Fruit fly (Drosophila melanogaster): ENCODE measurements around the gene CG15498.
A peak's percentile ranks its signal among the peaks of the same experiment; 100 is the strongest.

The CG15498 gene

dm6 chr3R:21594417-21594892 lies 25.5 kb upstream of the CG15498 start:
- TF ChIP-seq Myc (optimal IDR thresholded peaks at IDR 0.05) (no peak), psq (GFP tag; optimal IDR thresholded peaks at IDR 0.05) (no peak), tai (GFP tag; optimal IDR thresholded peaks at IDR 0.05) (no peak), rgr (GFP tag; optimal IDR thresholded peaks at IDR 0.05) (no peak), OdsH (GFP tag; optimal IDR thresholded peaks at IDR 0.05) (no peak), brk (GFP tag; optimal IDR thresholded peaks at IDR 0.05) (no peak)

- TF ChIP-seq Dif (GFP tag; optimal IDR thresholded peaks at IDR 0.05; ENCODE audit: partially characterized antibody) (no peak), Jra (GFP tag; optimal IDR thresholded peaks at IDR 0.05) (no peak), br (GFP tag; optimal IDR thresholded peaks at IDR 0.05) (no peak), tai (GFP tag; optimal IDR thresholded peaks at IDR 0.05) (no peak), jim (GFP tag; optimal IDR thresholded peaks at IDR 0.05) (no peak), h (GFP tag; optimal IDR thresholded peaks at IDR 0.05) (no peak), Mio (GFP tag; optimal IDR thresholded peaks at IDR 0.05) (no peak), dsf (GFP tag; optimal IDR thresholded peaks at IDR 0.05; ENCODE audit: borderline replicate concordance) (no peak), Myc (optimal IDR thresholded peaks at IDR 0.05) (no peak), GATAd (GFP tag; optimal IDR thresholded peaks at IDR 0.05) (no peak)
Measured at dm6 chr3R:21593735-21594345, 24.9 kb upstream of the CG15498 start.

dm6 chr3R:21593079-21593478 lies 24.1 kb upstream of the CG15498 start:
- TF ChIP-seq ey (GFP tag; optimal IDR thresholded peaks at IDR 0.05): no peak
- TF ChIP-seq Vsx2 (GFP tag; optimal IDR thresholded peaks at IDR 0.05; ENCODE audit: partially characterized antibody): no peak
- TF ChIP-seq N (GFP tag; optimal IDR thresholded peaks at IDR 0.05): no peak
- no peak for TF ChIP-seq CG9705 (GFP tag; optimal IDR thresholded peaks at IDR 0.05)
- TF ChIP-seq tai (GFP tag; optimal IDR thresholded peaks at IDR 0.05): no peak
- TF ChIP-seq CG32264 (GFP tag; optimal IDR thresholded peaks at IDR 0.05): no peak
- no peak for TF ChIP-seq sv (GFP tag; optimal IDR thresholded peaks at IDR 0.05)

- peak; percentile 34 for TF ChIP-seq psq (GFP tag; optimal IDR thresholded peaks at IDR 0.05)
- no peak for TF ChIP-seq tai (GFP tag; optimal IDR thresholded peaks at IDR 0.05)
Measured at dm6 chr3R:21591962-21592361, 23.0 kb upstream of the CG15498 start.

dm6 chr3R:21591370-21591743 lies 22.4 kb upstream of the CG15498 start:
- TF ChIP-seq OdsH (GFP tag; optimal IDR thresholded peaks at IDR 0.05) (no peak), N (GFP tag; optimal IDR thresholded peaks at IDR 0.05) (no peak), CrebA (GFP tag; optimal IDR thresholded peaks at IDR 0.05; ENCODE audit: borderline replicate concordance) (no peak), tai (GFP tag; optimal IDR thresholded peaks at IDR 0.05) (no peak), sage (GFP tag; optimal IDR thresholded peaks at IDR 0.05) (no peak), CG32264 (GFP tag; optimal IDR thresholded peaks at IDR 0.05) (no peak), dsf (GFP tag; optimal IDR thresholded peaks at IDR 0.05; ENCODE audit: borderline replicate concordance) (no peak), Abd-B (GFP tag; optimal IDR thresholded peaks at IDR 0.05) (no peak), Jra (GFP tag; optimal IDR thresholded peaks at IDR 0.05) (no peak), Rel (GFP tag; optimal IDR thresholded peaks at IDR 0.05) (no peak), Rel (tag; optimal IDR thresholded peaks at IDR 0.05) (peak; percentile 90), psq (GFP tag; optimal IDR thresholded peaks at IDR 0.05) (no peak), woc (GFP tag; optimal IDR thresholded peaks at IDR 0.05) (no peak), pan (optimal IDR thresholded peaks at IDR 0.05) (no peak), Dif (GFP tag; optimal IDR thresholded peaks at IDR 0.05; ENCODE audit: partially characterized antibody) (peak; percentile 38), Hr78 (GFP tag; optimal IDR thresholded peaks at IDR 0.05) (no peak), CG9705 (GFP tag; optimal IDR thresholded peaks at IDR 0.05) (no peak), Vsx2 (GFP tag; optimal IDR thresholded peaks at IDR 0.05; ENCODE audit: partially characterized antibody) (peak; percentile 82), usp (GFP tag; optimal IDR thresholded peaks at IDR 0.05) (no peak), Hr83 (GFP tag; optimal IDR thresholded peaks at IDR 0.05; ENCODE audit: poor library complexity, severe bottlenecking) (no peak), sv (GFP tag; optimal IDR thresholded peaks at IDR 0.05) (no peak), jim (GFP tag; optimal IDR thresholded peaks at IDR 0.05) (no peak), dl (GFP tag; optimal IDR thresholded peaks at IDR 0.05; ENCODE audit: insufficient read depth in 1 of 2, partially characterized antibody in 2 of 2) (peak in 1 of 2 experiments; percentile 34), Myc (optimal IDR thresholded peaks at IDR 0.05) (no peak), brk (GFP tag; optimal IDR thresholded peaks at IDR 0.05) (no peak), foxo (GFP tag; optimal IDR thresholded peaks at IDR 0.05) (no peak)

All from whole organism, wandering third instar larva.